Worm (Caenorhabditis elegans) whole organism, L4/young adult: ENCODE measurements around the gene srx-68.

Source experiments
- W03F9.2 ChIP-seq: fragments of 150-350 bp; optimal IDR thresholded peaks from 2 replicates; lab custom pipeline; 2014; ENCODE audit warnings: missing biosample characterization, missing genetic modification characterization
- dao-5 ChIP-seq: sonication (generic microtip); optimal IDR thresholded peaks from 2 replicates; lab custom pipeline; 2016; ENCODE audit warnings: missing genotype, missing genetic modification characterization, moderate library complexity, missing compliant biosample characterization

- no peak for TF ChIP-seq W03F9.2
- no peak for TF ChIP-seq dao-5 (tag; lab: Kevin White, UChicago)
Observed at ce11 chrV:3891919-3892318, 20.7 kb upstream of the srx-68 start, which contains the start of gene C17E7.12.
